Worm (Caenorhabditis elegans) whole organism, L3 larva: ENCODE measurements around the gene mut-7.

ENCODE experiments used
- R02D3.7 ChIP-seq: fragments of 150-350 bp; optimal IDR thresholded peaks from 2 replicates; lab custom pipeline; 2014; ENCODE audit warnings: missing biosample characterization, missing genetic modification characterization
- ZK546.5 ChIP-seq: sonication (generic microtip); optimal IDR thresholded peaks from 2 replicates; lab custom pipeline; 2017; ENCODE audit warnings: missing biosample characterization, missing genetic modification characterization
- aly-2 ChIP-seq: fragments of 150-350 bp; optimal IDR thresholded peaks from 2 replicates; lab custom pipeline; 2014; ENCODE audit warnings: missing biosample characterization, missing genetic modification characterization
- ama-1 ChIP-seq: fragments of 150-350 bp; optimal IDR thresholded peaks from 2 replicates; lab custom pipeline; 2018
- ceh-16 ChIP-seq: sonication (generic microtip); optimal IDR thresholded peaks from 2 replicates; lab custom pipeline; 2017; ENCODE audit warnings: missing biosample characterization, missing genetic modification characterization
- ceh-28 ChIP-seq: fragments of 150-350 bp; optimal IDR thresholded peaks from 2 replicates; lab custom pipeline; 2014; ENCODE audit warnings: missing biosample characterization, missing genetic modification reagents, missing genetic modification characterization
- ceh-82 ChIP-seq: fragments of 150-350 bp; optimal IDR thresholded peaks from 2 replicates; lab custom pipeline; 2014; ENCODE audit warnings: missing biosample characterization, missing genetic modification characterization
- ceh-9 ChIP-seq: sonication (generic microtip); optimal IDR thresholded peaks from 2 replicates; lab custom pipeline; 2018; ENCODE audit warnings: missing biosample characterization, missing genetic modification characterization
- egl-27 ChIP-seq: sonication (generic microtip); optimal IDR thresholded peaks from 4 replicates; lab custom pipeline; 2017; ENCODE audit warnings: missing biosample characterization, missing genetic modification reagents, missing genetic modification characterization
- egl-5 ChIP-seq: fragments of 150-350 bp; optimal IDR thresholded peaks from 2 replicates; lab custom pipeline; 2017; ENCODE audit warnings: missing biosample characterization, missing genetic modification reagents, missing genetic modification characterization, inconsistent platforms
- elt-1 ChIP-seq: fragments of 150-350 bp; optimal IDR thresholded peaks from 2 replicates; lab custom pipeline; 2014; ENCODE audit warnings: missing biosample characterization, missing genetic modification characterization
- elt-2 ChIP-seq: sonication (generic microtip); optimal IDR thresholded peaks from 2 replicates; lab custom pipeline; 2016; ENCODE audit warnings: missing genetic modification reagents, mild to moderate bottlenecking, missing genetic modification characterization, missing compliant biosample characterization
- elt-3 ChIP-seq, 3 experiments: fragments of 150-350 bp in 1 of 3; sonication (generic microtip) in 2 of 3; optimal IDR thresholded peaks; 2 replicates in 2 of 3; 4 replicates in 1 of 3; lab custom pipeline; 2014 to 2017; ENCODE audit warnings: missing biosample characterization in 3 of 3, missing genetic modification characterization in 3 of 3
- eor-1 ChIP-seq, 2 experiments: fragments of 150-350 bp; optimal IDR thresholded peaks; 2 replicates each; lab custom pipeline; 2014 to 2018; ENCODE audit warnings: missing biosample characterization in 2 of 2, missing genetic modification characterization in 2 of 2
- fkh-10 ChIP-seq: sonication (generic microtip); optimal IDR thresholded peaks from 2 replicates; lab custom pipeline; 2017; ENCODE audit warnings: missing biosample characterization, missing genetic modification reagents, missing genetic modification characterization
- hmg-11 ChIP-seq: sonication (generic microtip); optimal IDR thresholded peaks from 2 replicates; lab custom pipeline; 2016; ENCODE audit warnings: missing genetic modification characterization, missing compliant biosample characterization
- jun-1 ChIP-seq: fragments of 150-350 bp; optimal IDR thresholded peaks from 2 replicates; lab custom pipeline; 2014; ENCODE audit warnings: missing biosample characterization, missing genetic modification reagents, missing genetic modification characterization
- lin-15B ChIP-seq: fragments of 150-350 bp; optimal IDR thresholded peaks from 2 replicates; lab custom pipeline; 2014; ENCODE audit warnings: missing biosample characterization, missing genetic modification characterization
- lin-39 ChIP-seq: fragments of 150-350 bp; optimal IDR thresholded peaks from 2 replicates; lab custom pipeline; 2018; ENCODE audit warnings: missing biosample characterization, missing genetic modification reagents, missing genetic modification characterization
- mdl-1 ChIP-seq: fragments of 150-350 bp; optimal IDR thresholded peaks from 2 replicates; lab custom pipeline; 2014; ENCODE audit warnings: missing biosample characterization, missing genetic modification characterization
- nfya-1 ChIP-seq: sonication (generic microtip); optimal IDR thresholded peaks from 2 replicates; lab custom pipeline; 2017; ENCODE audit warnings: missing genetic modification characterization, mild to moderate bottlenecking, missing compliant biosample characterization, antibody characterized with exemption, moderate library complexity; ENCODE audit not compliant: insufficient read depth
- nhr-11 ChIP-seq: fragments of 150-350 bp; optimal IDR thresholded peaks from 2 replicates; lab custom pipeline; 2014; ENCODE audit warnings: missing biosample characterization, missing genetic modification characterization
- nhr-23 ChIP-seq: fragments of 150-350 bp; optimal IDR thresholded peaks from 2 replicates; lab custom pipeline; 2014; ENCODE audit warnings: missing biosample characterization, missing genetic modification reagents, missing genetic modification characterization
- nhr-237 ChIP-seq: fragments of 150-350 bp; optimal IDR thresholded peaks from 2 replicates; lab custom pipeline; 2014; ENCODE audit warnings: missing biosample characterization, missing genetic modification characterization
- nhr-25 ChIP-seq: sonication (generic microtip); optimal IDR thresholded peaks from 2 replicates; lab custom pipeline; 2017; ENCODE audit warnings: missing biosample characterization, missing genetic modification characterization
- nhr-28 ChIP-seq: fragments of 150-350 bp; optimal IDR thresholded peaks from 2 replicates; lab custom pipeline; 2014; ENCODE audit warnings: missing biosample characterization, missing genetic modification characterization
- nhr-43 ChIP-seq: sonication (generic microtip); optimal IDR thresholded peaks from 2 replicates; lab custom pipeline; 2016; ENCODE audit warnings: mild to moderate bottlenecking, missing genetic modification characterization, missing compliant biosample characterization; ENCODE audit not compliant: poor library complexity, severe bottlenecking
- nhr-67 ChIP-seq: fragments of 150-350 bp; optimal IDR thresholded peaks from 2 replicates; lab custom pipeline; 2014; ENCODE audit warnings: missing biosample characterization, missing genetic modification characterization
- pha-4 ChIP-seq: fragments of 150-350 bp; optimal IDR thresholded peaks from 2 replicates; lab custom pipeline; 2014; ENCODE audit warnings: missing biosample characterization, missing genetic modification reagents, missing genetic modification characterization
- sea-2 ChIP-seq: fragments of 150-350 bp; sonication (generic microtip); optimal IDR thresholded peaks from 4 replicates; lab custom pipeline; 2014; ENCODE audit warnings: missing biosample characterization, missing genetic modification reagents, missing genetic modification characterization
- skn-1 ChIP-seq: fragments of 150-350 bp; optimal IDR thresholded peaks from 2 replicates; lab custom pipeline; 2014; ENCODE audit warnings: missing biosample characterization, missing genetic modification characterization
- snpc-4 ChIP-seq: fragments of 150-350 bp; optimal IDR thresholded peaks from 2 replicates; lab custom pipeline; 2014; ENCODE audit warnings: missing biosample characterization, missing genetic modification characterization
- tbx-2 ChIP-seq: sonication (generic microtip); optimal IDR thresholded peaks from 2 replicates; lab custom pipeline; 2016; ENCODE audit warnings: mild to moderate bottlenecking, missing genetic modification characterization, missing compliant biosample characterization
- unc-39 ChIP-seq: sonication (generic microtip); optimal IDR thresholded peaks from 4 replicates; lab custom pipeline; 2017; ENCODE audit warnings: missing biosample characterization, missing genetic modification characterization
- unc-62 ChIP-seq: fragments of 150-350 bp; sonication (generic microtip); optimal IDR thresholded peaks from 4 replicates; lab custom pipeline; 2014; ENCODE audit warnings: missing biosample characterization, missing genetic modification reagents, missing genetic modification characterization
- ztf-11 ChIP-seq: fragments of 150-350 bp; optimal IDR thresholded peaks from 2 replicates; lab custom pipeline; 2014; ENCODE audit warnings: missing biosample characterization, missing genetic modification characterization
- ztf-4 ChIP-seq: fragments of 150-350 bp; optimal IDR thresholded peaks from 2 replicates; lab custom pipeline; 2014; ENCODE audit warnings: missing biosample characterization, missing genetic modification characterization

The mut-7 gene

DNA sequence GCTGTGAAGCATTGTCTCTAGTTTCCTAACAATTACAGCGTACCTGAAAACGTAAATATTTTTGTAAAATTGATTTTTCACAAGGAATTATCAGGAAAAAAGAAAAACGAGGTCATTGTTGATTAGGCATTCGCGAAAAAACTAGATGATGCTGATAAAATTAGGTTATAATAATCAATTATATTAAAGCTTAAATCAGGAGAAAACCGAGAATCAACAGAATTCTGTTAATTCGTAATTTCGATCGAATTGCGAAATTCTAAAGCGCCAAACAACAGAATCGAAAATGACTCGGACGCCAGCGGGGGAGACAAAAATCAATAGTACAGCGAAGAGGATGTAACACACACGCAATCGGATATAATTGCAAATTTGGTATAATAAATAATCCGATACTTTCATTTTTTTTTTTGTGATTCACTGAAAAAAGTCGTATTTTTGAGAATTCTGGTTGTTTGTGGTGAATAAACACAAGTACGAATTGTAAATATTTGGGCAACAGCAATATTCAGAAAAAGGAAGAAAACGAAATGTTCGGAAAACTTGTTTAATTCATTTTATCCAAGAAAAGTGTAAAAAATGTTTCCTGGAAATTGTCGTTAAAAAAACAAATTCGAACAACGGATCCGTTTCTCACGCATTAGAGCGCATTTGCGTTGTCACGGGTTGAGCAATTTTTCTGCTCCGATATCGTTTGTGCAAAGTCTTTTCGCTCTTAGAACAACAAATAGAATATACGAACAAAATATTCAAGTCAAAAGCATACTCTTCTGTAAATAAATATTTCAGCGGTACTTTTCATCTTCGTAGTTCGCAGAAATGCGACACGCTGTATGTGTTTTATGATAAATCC, 38.1 kb upstream of the mut-7 start, which contains the start of gene ced-7:
Gene ced-7 (minus strand): TSS at position 51 of the 853 bp plus-strand sequence.
- no peak for TF ChIP-seq egl-5 (tag; lab: Kevin White, UChicago)
- no peak for TF ChIP-seq skn-1
- no peak for TF ChIP-seq elt-1 (tag; lab: Kevin White, UChicago)
- TF ChIP-seq nhr-43 (tag; lab: Kevin White, UChicago): no peak
- TF ChIP-seq ceh-82 (tag; lab: Kevin White, UChicago): no peak
- peak; percentile 22 for TF ChIP-seq lin-39 (tag; lab: Kevin White, UChicago)
- no peak for TF ChIP-seq nhr-67
- peak; percentile 67 for TF ChIP-seq lin-15B (tag; lab: Kevin White, UChicago)
- TF ChIP-seq ceh-28 (tag; lab: Kevin White, UChicago): peak; percentile 12
- TF ChIP-seq aly-2 (tag; lab: Kevin White, UChicago): no peak
- TF ChIP-seq nfya-1: peak; percentile 46
- no peak for TF ChIP-seq nhr-25 (tag; lab: Kevin White, UChicago)
- TF ChIP-seq snpc-4 (tag; lab: Kevin White, UChicago): peak; percentile 27
- TF ChIP-seq mdl-1 (tag; lab: Kevin White, UChicago): no peak
- TF ChIP-seq pha-4 (tag; lab: Kevin White, UChicago): peak; percentile 19
- no peak for TF ChIP-seq sea-2 (GFP tag; lab: Kevin White, UChicago)
- no peak for TF ChIP-seq nhr-237

DNA sequence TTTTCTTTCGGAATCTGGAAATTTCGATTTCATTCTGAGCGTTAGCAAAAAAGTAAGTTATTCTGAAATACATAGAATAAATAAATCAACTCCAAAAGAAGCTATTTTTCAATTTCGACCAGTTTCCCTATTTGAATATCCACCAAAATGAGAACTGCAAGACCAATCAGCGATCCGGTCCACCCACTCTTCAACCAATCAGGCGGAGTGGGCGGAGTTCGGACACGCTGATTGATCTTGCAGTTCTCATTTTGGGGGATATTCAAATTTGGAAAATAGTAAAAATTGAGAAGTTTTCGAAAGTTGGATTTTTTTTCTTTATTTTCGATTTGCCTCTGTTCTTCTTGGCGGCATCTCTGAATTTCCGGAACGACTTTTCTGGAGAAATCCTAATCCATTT, 28.7 kb upstream of the mut-7 start:
- TF ChIP-seq lin-15B (tag; lab: Kevin White, UChicago): peak; percentile 45
- peak; percentile 100 for TF ChIP-seq nfya-1
- no peak for TF ChIP-seq ceh-82 (tag; lab: Kevin White, UChicago)

DNA sequence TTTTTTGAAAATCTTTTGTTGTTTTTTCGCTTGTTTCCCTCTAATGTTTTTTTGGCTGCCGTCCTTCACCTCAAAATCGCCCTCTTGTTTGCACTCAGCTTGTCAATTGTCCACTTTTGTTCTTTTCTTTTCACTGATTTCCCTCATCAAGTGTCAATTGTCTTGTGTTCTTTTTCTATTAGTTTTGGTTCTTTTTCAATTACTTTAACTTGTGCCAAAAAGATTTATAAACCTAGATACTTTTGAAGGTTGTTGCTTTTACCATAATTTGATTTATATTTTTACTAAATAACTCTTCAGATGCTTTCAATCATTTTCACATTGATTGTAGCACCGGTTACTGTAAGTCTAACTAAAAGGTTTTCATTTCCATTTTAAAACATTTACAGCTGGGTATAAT, 26.3 kb upstream of the mut-7 start, which contains the start of gene C48B4.13:
Gene C48B4.13 (plus strand): TSS at position 301 of the 400 bp plus-strand sequence.
- TF ChIP-seq aly-2 (tag; lab: Kevin White, UChicago) (no peak), lin-15B (tag; lab: Kevin White, UChicago) (no peak), nhr-25 (tag; lab: Kevin White, UChicago) (no peak), elt-3 (tag; optimal IDR thresholded peaks at IDR 0.05; lab: Kevin White, UChicago) (no peak), sea-2 (GFP tag; lab: Kevin White, UChicago) (no peak), nhr-237 (no peak), nhr-11 (tag; lab: Kevin White, UChicago) (no peak), R02D3.7 (no peak)
- TF ChIP-seq, all 47 proteins: peak for 0

DNA sequence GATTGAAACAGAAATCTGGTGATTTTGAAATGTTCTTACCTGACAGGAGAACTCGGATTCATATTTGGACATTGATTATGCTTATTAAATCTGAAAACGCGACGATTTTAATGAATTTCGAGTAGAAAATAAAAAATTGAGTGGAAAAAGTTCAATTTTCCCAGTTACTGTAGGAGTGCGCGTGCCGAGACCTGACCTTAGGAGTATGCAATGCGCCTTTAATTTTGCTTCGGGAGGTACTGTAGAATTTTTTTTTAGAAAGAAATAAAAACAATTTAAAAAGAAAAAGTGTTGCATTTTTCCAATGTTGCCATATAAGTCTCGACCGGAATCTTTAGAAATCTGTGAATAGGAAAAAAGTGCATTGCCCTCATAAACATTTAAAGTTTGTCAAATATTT, 23.8 kb upstream of the mut-7 start, which contains the start of gene C48B4.11:
Gene C48B4.11 (minus strand): TSS at position 143 of the 400 bp plus-strand sequence.
- TF ChIP-seq hmg-11 (tag; lab: Kevin White, UChicago): no peak
- no peak for TF ChIP-seq elt-3 (tag; optimal IDR thresholded peaks at IDR 0.05; lab: Kevin White, UChicago)
- no peak for TF ChIP-seq nhr-237
- TF ChIP-seq fkh-10 (GFP tag; lab: Kevin White, UChicago): no peak
- TF ChIP-seq ztf-4 (tag; lab: Kevin White, UChicago): no peak
- no peak for TF ChIP-seq unc-39 (tag; lab: Kevin White, UChicago)
- TF ChIP-seq nhr-23 (tag; lab: Kevin White, UChicago): no peak
- TF ChIP-seq snpc-4 (tag; lab: Kevin White, UChicago): no peak
- TF ChIP-seq tbx-2 (tag; lab: Kevin White, UChicago): no peak
- no peak for TF ChIP-seq unc-62
- TF ChIP-seq ztf-11 (tag; lab: Kevin White, UChicago): no peak
- TF ChIP-seq ceh-16 (tag; lab: Kevin White, UChicago): no peak
- no peak for TF ChIP-seq ZK546.5 (tag; lab: Kevin White, UChicago)
- TF ChIP-seq jun-1 (tag; lab: Kevin White, UChicago): no peak
- TF ChIP-seq egl-27 (tag; lab: Kevin White, UChicago): no peak
- TF ChIP-seq, all 47 proteins: peak for 0

DNA sequence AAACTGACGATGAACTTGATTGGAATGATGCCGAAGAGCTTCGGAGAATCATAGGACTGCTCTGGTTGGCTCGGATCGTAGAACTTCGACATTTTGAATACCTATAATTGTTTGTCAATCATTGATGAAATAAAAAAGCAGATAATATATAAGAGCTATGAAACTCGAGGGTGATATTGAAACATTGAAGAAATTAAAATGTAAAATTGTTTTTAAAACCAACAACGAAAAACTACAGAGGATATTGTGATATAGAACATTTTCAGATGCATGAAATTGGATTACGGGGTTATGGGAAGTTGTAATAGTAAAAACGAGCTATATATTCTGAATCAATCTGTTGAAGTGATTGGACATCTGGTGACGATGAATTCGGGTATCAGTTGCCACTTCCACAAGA, 22.2 kb upstream of the mut-7 start, which contains the start of gene C48B4.10:
Gene C48B4.10 (minus strand): TSS at position 101 of the 400 bp plus-strand sequence.
- TF ChIP-seq tbx-2 (tag; lab: Kevin White, UChicago): no peak
- TF ChIP-seq elt-2 (tag; lab: Kevin White, UChicago): no peak
- no peak for TF ChIP-seq snpc-4 (tag; lab: Kevin White, UChicago)
- TF ChIP-seq elt-3 (tag; optimal IDR thresholded peaks at IDR 0.05; lab: Kevin White, UChicago): no peak
- no peak for TF ChIP-seq nhr-28 (tag; lab: Kevin White, UChicago)
- TF ChIP-seq ZK546.5 (tag; lab: Kevin White, UChicago): no peak
- TF ChIP-seq R02D3.7: no peak
- no peak for TF ChIP-seq ama-1 (lab: Kevin White, UChicago)
- TF ChIP-seq unc-62: no peak
- TF ChIP-seq eor-1 (tag; optimal IDR thresholded peaks at IDR 0.05; lab: Kevin White, UChicago): no peak
- no peak for TF ChIP-seq skn-1
- no peak for TF ChIP-seq pha-4 (tag; lab: Kevin White, UChicago)
- TF ChIP-seq nhr-23 (tag; lab: Kevin White, UChicago): no peak
- no peak for TF ChIP-seq ceh-9 (tag; lab: Kevin White, UChicago)
- TF ChIP-seq ceh-28 (tag; lab: Kevin White, UChicago): no peak
- no peak for TF ChIP-seq sea-2 (GFP tag; lab: Kevin White, UChicago)
